Worm (Caenorhabditis elegans): ENCODE data around the gene lin-8.

- no peak for TF ChIP-seq flt-1 (GFP tag; IDR thresholded peaks at IDR 0.05)
- no peak for TF ChIP-seq ref-1 (GFP tag; conservative IDR thresholded peaks at IDR 0.05)
- TF ChIP-seq med-1 (GFP tag; optimal IDR thresholded peaks at IDR 0.05; ENCODE audit: insufficient read depth): no peak
- no peak for TF ChIP-seq T22C8.4 (GFP tag; IDR thresholded peaks at IDR 0.05)
- no peak for TF ChIP-seq ztf-23 (GFP tag; IDR thresholded peaks at IDR 0.05)
- no peak for TF ChIP-seq tab-1 (GFP tag; IDR thresholded peaks at IDR 0.05)
- no peak for TF ChIP-seq ztf-29 (GFP tag; IDR thresholded peaks at IDR 0.05)
Measured at ce11 chrII:3093352-3093751, 36.7 kb downstream of the lin-8 start, which contains the start of gene srg-22.
